Fruit fly (Drosophila melanogaster): ENCODE measurements around the gene wnd.

Gene wnd

DNA sequence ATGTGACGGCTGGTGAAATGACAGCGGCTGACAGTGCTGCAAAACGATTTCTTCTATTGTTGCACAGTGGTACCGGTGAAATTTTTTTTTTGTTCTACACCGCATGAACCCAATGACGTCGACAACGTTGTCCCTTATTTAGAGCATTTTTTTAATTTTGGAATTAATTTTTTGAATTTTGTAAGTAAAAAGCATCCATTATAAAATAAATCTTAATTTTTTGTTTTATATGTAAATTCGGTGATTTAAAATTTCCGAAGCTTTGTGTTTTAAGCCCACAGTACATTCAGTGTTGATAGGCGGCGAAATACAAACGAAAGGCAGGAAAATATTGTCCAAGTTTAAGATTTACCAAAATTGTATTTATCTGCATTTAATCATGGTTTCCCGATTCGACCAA lies 23.4 kb downstream of the wnd start, which contains the start of the genes Lon and PIG-F:
Lon (minus strand) TSS at position 28 of the 400 bp plus-strand sequence.
PIG-F (plus strand) TSS at position 284 of the 400 bp plus-strand sequence.
- TF ChIP-seq bsh (GFP tag; optimal IDR thresholded peaks at IDR 0.05) (peak; percentile 98 to 99), CG30020 (tag; optimal IDR thresholded peaks at IDR 0.05) (peak; percentile 93), CG12071 (GFP tag; optimal IDR thresholded peaks at IDR 0.05) (peak; percentile 93), CG11696 (GFP tag; IDR thresholded peaks at IDR 0.05) (peak; percentile 93), Atf3 (GFP tag; optimal IDR thresholded peaks at IDR 0.05) (peak; percentile 98), ind (GFP tag; optimal IDR thresholded peaks at IDR 0.05) (peak; percentile 100), Lhr (GFP tag; optimal IDR thresholded peaks at IDR 0.05) (peak; percentile 96), CG31365 (tag; optimal IDR thresholded peaks at IDR 0.05) (peak; percentile 79), CG11085 (GFP tag; IDR thresholded peaks at IDR 0.05) (peak; percentile 97), Hey (tag; optimal IDR thresholded peaks at IDR 0.05) (peak; percentile 91), sima (GFP tag; optimal IDR thresholded peaks at IDR 0.05) (peak; percentile 92), CTCF (GFP tag; optimal IDR thresholded peaks at IDR 0.05) (peak; percentile 77), Lim3 (GFP tag; IDR thresholded peaks at IDR 0.05) (peak; percentile 93), CG3163 (GFP tag; optimal IDR thresholded peaks at IDR 0.05) (peak; percentile 85), dm (GFP tag; optimal IDR thresholded peaks at IDR 0.05) (peak; percentile 94), sd (tag; optimal IDR thresholded peaks at IDR 0.05) (no peak), scrt (GFP tag; optimal IDR thresholded peaks at IDR 0.05) (peak; percentile 95), Asciz (GFP tag; optimal IDR thresholded peaks at IDR 0.05) (peak; percentile 99), CG10274 (GFP tag; optimal IDR thresholded peaks at IDR 0.05) (peak; percentile 95), CG17385 (GFP tag; optimal IDR thresholded peaks at IDR 0.05) (peak; percentile 98), tio (GFP tag; optimal IDR thresholded peaks at IDR 0.05) (peak; percentile 100), Ssrp (tag; optimal IDR thresholded peaks at IDR 0.05) (peak; percentile 99), twi (tag; optimal IDR thresholded peaks at IDR 0.05) (peak; percentile 99), CG33213 (GFP tag; optimal IDR thresholded peaks at IDR 0.05) (peak; percentile 95), knrl (GFP tag; IDR thresholded peaks at IDR 0.05; ENCODE audit: partially characterized antibody) (peak; percentile 84), ci (GFP tag; IDR thresholded peaks at IDR 0.05) (peak; percentile 98), chm (GFP tag; IDR thresholded peaks at IDR 0.05) (peak; percentile 94), Adf1 (GFP tag; IDR thresholded peaks at IDR 0.05) (peak; percentile 88), cad (GFP tag; optimal IDR thresholded peaks at IDR 0.05) (no peak), CG4404 (GFP tag; IDR thresholded peaks at IDR 0.05) (peak; percentile 99), abd-A (tag; optimal IDR thresholded peaks at IDR 0.05) (no peak), tx (GFP tag; optimal IDR thresholded peaks at IDR 0.05) (peak; percentile 98), Bteb2 (GFP tag; optimal IDR thresholded peaks at IDR 0.05) (peak; percentile 97), schlank (tag; optimal IDR thresholded peaks at IDR 0.05) (peak; percentile 93), Ets65A (GFP tag) (peak; percentile 100), D19B (GFP tag; optimal IDR thresholded peaks at IDR 0.05) (peak; percentile 97), Sry-δ (GFP tag; optimal IDR thresholded peaks at IDR 0.05) (peak; percentile 77), vnd (GFP tag; IDR thresholded peaks at IDR 0.05; ENCODE audit: partially characterized antibody) (peak; percentile 60), CG12299 (tag; optimal IDR thresholded peaks at IDR 0.05) (peak; percentile 99), CG3847 (GFP tag; IDR thresholded peaks at IDR 0.05) (peak; percentile 99), CG17359 (tag; optimal IDR thresholded peaks at IDR 0.05) (peak; percentile 99), CG32532 (GFP tag; IDR thresholded peaks at IDR 0.05) (peak; percentile 99), ttk (GFP tag; IDR thresholded peaks at IDR 0.05) (peak; percentile 98), E2f2 (GFP tag; IDR thresholded peaks at IDR 0.05) (peak; percentile 88), rib (GFP tag; IDR thresholded peaks at IDR 0.05) (peak; percentile 97), CG7928 (GFP tag; optimal IDR thresholded peaks at IDR 0.05) (peak; percentile 84), peb (GFP tag; IDR thresholded peaks at IDR 0.05) (peak; percentile 98), seq (GFP tag; IDR thresholded peaks at IDR 0.05) (peak; percentile 99), CG3281 (GFP tag; optimal IDR thresholded peaks at IDR 0.05) (peak; percentile 99), Sox100B (GFP tag; optimal IDR thresholded peaks at IDR 0.05) (peak; percentile 100), hbn (GFP tag; IDR thresholded peaks at IDR 0.05; ENCODE audit: partially characterized antibody) (peak; percentile 47; the same call in 1 of the 2 replicates)

Data from whole organism, embryonic.